Worm (Caenorhabditis elegans) whole organism, late embryonic: ENCODE measurements around the gene evl-20.

Source experiments
- C08G9.2 ChIP-seq: sonication (generic microtip); optimal IDR thresholded peaks from 2 replicates; lab custom pipeline; 2016; ENCODE audit warnings: mild to moderate bottlenecking, missing genetic modification characterization, moderate library complexity, missing compliant biosample characterization
- C38D4.7 ChIP-seq: fragments of 200-800 bp; sonication (Bioruptor generic); optimal IDR thresholded peaks from 2 replicates; lab custom pipeline; 2018; ENCODE audit warnings: mild to moderate bottlenecking, missing genetic modification characterization, moderate library complexity, missing compliant biosample characterization
- T23F11.4 ChIP-seq: fragments of 200-800 bp; sonication (Bioruptor generic); optimal IDR thresholded peaks from 2 replicates; lab custom pipeline; 2018; ENCODE audit warnings: mild to moderate bottlenecking, missing genetic modification characterization, missing compliant biosample characterization
- Y22D7AL.16 ChIP-seq: sonication (generic microtip); optimal IDR thresholded peaks from 2 replicates; lab custom pipeline; 2016; ENCODE audit warnings: missing genetic modification characterization, missing compliant biosample characterization
- ahr-1 ChIP-seq: sonication (generic microtip); optimal IDR thresholded peaks from 2 replicates; lab custom pipeline; 2016; ENCODE audit warnings: missing genetic modification characterization, missing compliant biosample characterization
- ama-1 ChIP-seq: fragments of 150-350 bp; optimal IDR thresholded peaks from 2 replicates; lab custom pipeline; 2014
- ceh-14 ChIP-seq: sonication (generic microtip); optimal IDR thresholded peaks from 2 replicates; lab custom pipeline; 2016; ENCODE audit warnings: missing genotype, missing genetic modification characterization, missing compliant biosample characterization
- ceh-19 ChIP-seq: fragments of 200-800 bp; sonication (Bioruptor generic); optimal IDR thresholded peaks from 2 replicates; lab custom pipeline; 2018; ENCODE audit warnings: mild to moderate bottlenecking, missing genetic modification characterization, missing compliant biosample characterization
- ceh-2 ChIP-seq: sonication (generic microtip); optimal IDR thresholded peaks from 2 replicates; lab custom pipeline; 2016; ENCODE audit warnings: missing genotype, missing genetic modification characterization, missing compliant biosample characterization
- ceh-24 ChIP-seq: sonication (generic microtip); optimal IDR thresholded peaks from 2 replicates; lab custom pipeline; 2016; ENCODE audit warnings: mild to moderate bottlenecking, missing genetic modification characterization, missing compliant biosample characterization
- ceh-31 ChIP-seq: sonication (generic microtip); optimal IDR thresholded peaks from 2 replicates; lab custom pipeline; 2016; ENCODE audit warnings: missing genetic modification characterization, missing compliant biosample characterization
- ceh-34 ChIP-seq: sonication (generic microtip); optimal IDR thresholded peaks from 2 replicates; lab custom pipeline; 2016; ENCODE audit warnings: mild to moderate bottlenecking, missing genetic modification characterization, missing compliant biosample characterization
- ceh-45 ChIP-seq: fragments of 200-800 bp; sonication (Bioruptor generic); IDR thresholded peaks from 2 replicates; pipeline ENCODE4 v1.3.6; 2022; ENCODE audit warnings: missing genetic modification reagents, missing genetic modification characterization, missing compliant biosample characterization
- ceh-48 ChIP-seq: sonication (generic microtip); optimal IDR thresholded peaks from 2 replicates; lab custom pipeline; 2016; ENCODE audit warnings: missing genetic modification characterization, inconsistent platforms, missing compliant biosample characterization
- che-1 ChIP-seq: sonication (generic microtip); optimal IDR thresholded peaks from 2 replicates; lab custom pipeline; 2016; ENCODE audit warnings: mild to moderate bottlenecking, missing genetic modification characterization, missing compliant biosample characterization
- dve-1 ChIP-seq: sonication (generic microtip); optimal IDR thresholded peaks from 2 replicates; lab custom pipeline; 2017; ENCODE audit warnings: antibody characterized with exemption, mild to moderate bottlenecking, missing genetic modification characterization, missing compliant biosample characterization
- elt-4 ChIP-seq: sonication (generic microtip); optimal IDR thresholded peaks from 2 replicates; lab custom pipeline; 2016; ENCODE audit warnings: missing genetic modification characterization, missing compliant biosample characterization
- fax-1 ChIP-seq: sonication (generic microtip); optimal IDR thresholded peaks from 2 replicates; lab custom pipeline; 2016; ENCODE audit warnings: missing genotype, missing genetic modification characterization, missing compliant biosample characterization
- fkh-10 ChIP-seq: fragments of 150-350 bp; optimal IDR thresholded peaks from 2 replicates; lab custom pipeline; 2014; ENCODE audit warnings: missing biosample characterization, missing genetic modification reagents, missing genetic modification characterization
- fkh-6 ChIP-seq: sonication (generic microtip); optimal IDR thresholded peaks from 2 replicates; lab custom pipeline; 2016; ENCODE audit warnings: missing genetic modification characterization, missing compliant biosample characterization
- gmeb-2 ChIP-seq: sonication (generic microtip); optimal IDR thresholded peaks from 2 replicates; lab custom pipeline; 2016; ENCODE audit warnings: missing genetic modification characterization, inconsistent platforms, missing compliant biosample characterization
- hlh-13 ChIP-seq: fragments of 200-800 bp; sonication (Bioruptor generic); optimal IDR thresholded peaks from 2 replicates; lab custom pipeline; 2018; ENCODE audit warnings: mild to moderate bottlenecking, missing genetic modification characterization, missing compliant biosample characterization
- hlh-15 ChIP-seq: sonication (generic microtip); optimal IDR thresholded peaks from 2 replicates; lab custom pipeline; 2016; ENCODE audit warnings: missing genetic modification characterization, missing compliant biosample characterization
- hlh-30 ChIP-seq: sonication (generic microtip); optimal IDR thresholded peaks from 2 replicates; lab custom pipeline; 2017; ENCODE audit warnings: antibody characterized with exemption, missing genetic modification characterization, missing compliant biosample characterization; ENCODE audit not compliant: insufficient read depth
- hlh-6 ChIP-seq: sonication (generic microtip); optimal IDR thresholded peaks from 2 replicates; lab custom pipeline; 2016; ENCODE audit warnings: missing genotype, missing genetic modification characterization, missing compliant biosample characterization
- lim-6 ChIP-seq: sonication (generic microtip); optimal IDR thresholded peaks from 2 replicates; lab custom pipeline; 2016; ENCODE audit warnings: missing genetic modification characterization, missing compliant biosample characterization
- lin-11 ChIP-seq: fragments of 200-800 bp; sonication (Bioruptor generic); optimal IDR thresholded peaks from 2 replicates; lab custom pipeline; 2018; ENCODE audit warnings: mild to moderate bottlenecking, missing genetic modification characterization, missing compliant biosample characterization
- madf-2 ChIP-seq: sonication (generic microtip); optimal IDR thresholded peaks from 2 replicates; lab custom pipeline; 2017; ENCODE audit warnings: missing genetic modification characterization, missing compliant biosample characterization
- nfya-1 ChIP-seq: sonication (generic microtip); optimal IDR thresholded peaks from 2 replicates; lab custom pipeline; 2017; ENCODE audit warnings: missing genetic modification characterization, mild to moderate bottlenecking, missing compliant biosample characterization, antibody characterized with exemption, moderate library complexity
- nhr-11 ChIP-seq: fragments of 150-350 bp; optimal IDR thresholded peaks from 2 replicates; lab custom pipeline; 2014; ENCODE audit warnings: missing biosample characterization, missing genetic modification characterization
- npax-4 ChIP-seq: sonication (generic microtip); optimal IDR thresholded peaks from 2 replicates; lab custom pipeline; 2016; ENCODE audit warnings: missing genetic modification characterization, missing compliant biosample characterization
- odd-2 ChIP-seq: sonication (generic microtip); optimal IDR thresholded peaks from 2 replicates; lab custom pipeline; 2017; ENCODE audit warnings: antibody characterized with exemption, mild to moderate bottlenecking, missing genetic modification characterization, missing compliant biosample characterization
- pag-3 ChIP-seq: sonication (generic microtip); optimal IDR thresholded peaks from 2 replicates; lab custom pipeline; 2016; ENCODE audit warnings: missing compliant biosample characterization, missing genetic modification characterization, borderline replicate concordance
- pax-1 ChIP-seq: fragments of 150-350 bp; optimal IDR thresholded peaks from 2 replicates; lab custom pipeline; 2014; ENCODE audit warnings: missing biosample characterization, missing genetic modification characterization
- pha-2 ChIP-seq: sonication (generic microtip); optimal IDR thresholded peaks from 2 replicates; lab custom pipeline; 2017; ENCODE audit warnings: mild to moderate bottlenecking, missing genetic modification characterization, missing compliant biosample characterization
- pha-4 ChIP-seq: fragments of 150-350 bp; optimal IDR thresholded peaks from 2 replicates; lab custom pipeline; 2018; ENCODE audit warnings: missing biosample characterization, missing genetic modification reagents, missing genetic modification characterization
- ref-2 ChIP-seq: sonication (generic microtip); optimal IDR thresholded peaks from 2 replicates; lab custom pipeline; 2016; ENCODE audit warnings: missing genetic modification characterization, missing compliant biosample characterization
- rnt-1 ChIP-seq: sonication (generic microtip); optimal IDR thresholded peaks from 2 replicates; lab custom pipeline; 2016; ENCODE audit warnings: missing genetic modification characterization, missing compliant biosample characterization
- sdc-2 ChIP-seq: sonication (generic microtip); optimal IDR thresholded peaks from 2 replicates; lab custom pipeline; 2016; ENCODE audit warnings: missing genotype, missing genetic modification characterization, missing compliant biosample characterization
- sox-4 ChIP-seq: sonication (generic microtip); optimal IDR thresholded peaks from 2 replicates; lab custom pipeline; 2017; ENCODE audit warnings: mild to moderate bottlenecking, missing genetic modification characterization, inconsistent platforms, missing compliant biosample characterization
- syd-9 ChIP-seq: sonication (generic microtip); optimal IDR thresholded peaks from 2 replicates; lab custom pipeline; 2016; ENCODE audit warnings: mild to moderate bottlenecking, missing genetic modification characterization, moderate library complexity, missing compliant biosample characterization
- tbx-2 ChIP-seq: sonication (generic microtip); optimal IDR thresholded peaks from 2 replicates; lab custom pipeline; 2016; ENCODE audit warnings: missing genetic modification characterization, missing compliant biosample characterization
- tbx-7 ChIP-seq: sonication (generic microtip); optimal IDR thresholded peaks from 2 replicates; lab custom pipeline; 2016; ENCODE audit warnings: missing genotype, missing genetic modification characterization, missing compliant biosample characterization
- unc-3 ChIP-seq, 2 experiments: fragments of 200-800 bp in 1 of 2; sonication (Bioruptor generic) in 1 of 2; sonication (generic microtip) in 1 of 2; conservative IDR thresholded peaks in 1 of 2; optimal IDR thresholded peaks in 1 of 2; 2 replicates each; pipeline versions ENCODE4 v1.3.6 to Lab custom; 2016 to 2022; ENCODE audit warnings: missing compliant biosample characterization in 2 of 2, missing genetic modification characterization in 2 of 2, missing genetic modification reagents in 1 of 2
- unc-42 ChIP-seq: sonication (generic microtip); optimal IDR thresholded peaks from 2 replicates; lab custom pipeline; 2016; ENCODE audit warnings: missing genotype, missing genetic modification characterization, missing compliant biosample characterization
- unc-55 ChIP-seq: sonication (generic microtip); optimal IDR thresholded peaks from 2 replicates; lab custom pipeline; 2017; ENCODE audit warnings: missing biosample characterization, missing genetic modification reagents, missing genetic modification characterization
- unc-86 ChIP-seq: sonication (generic microtip); optimal IDR thresholded peaks from 2 replicates; lab custom pipeline; 2016; ENCODE audit warnings: missing genetic modification characterization, missing compliant biosample characterization
- zip-5 ChIP-seq: sonication (generic microtip); optimal IDR thresholded peaks from 2 replicates; lab custom pipeline; 2016; ENCODE audit warnings: missing genetic modification characterization, missing compliant biosample characterization

The evl-20 gene

ce11 chrII:8412061-8412721, 31.9 kb upstream of the evl-20 start, which contains the start of gene efl-3:
Gene efl-3, plus strand, starts transcription at chrII:8412671.
- TF ChIP-seq T23F11.4 (GFP tag; lab: Kevin White, UChicago) (no peak), hlh-30 (tag; lab: Kevin White, UChicago) (no peak), C38D4.7 (GFP tag; lab: Kevin White, UChicago) (no peak), ref-2 (tag; lab: Kevin White, UChicago) (peak; percentile 42), dve-1 (tag; lab: Kevin White, UChicago) (no peak), ceh-31 (tag; lab: Kevin White, UChicago) (no peak), ceh-48 (tag; lab: Kevin White, UChicago) (no peak), sox-4 (tag; lab: Kevin White, UChicago) (no peak), ama-1 (lab: Kevin White, UChicago) (no peak), madf-2 (tag; lab: Kevin White, UChicago) (no peak), Y22D7AL.16 (tag; lab: Kevin White, UChicago) (no peak), unc-86 (no peak), ceh-2 (peak; percentile 22), hlh-6 (tag; lab: Kevin White, UChicago) (no peak), hlh-15 (tag; lab: Kevin White, UChicago) (no peak), hlh-13 (GFP tag; lab: Kevin White, UChicago) (no peak), ahr-1 (tag; lab: Kevin White, UChicago) (no peak), che-1 (tag; lab: Kevin White, UChicago) (no peak), ceh-14 (no peak), gmeb-2 (no peak), syd-9 (tag; lab: Kevin White, UChicago) (no peak), ceh-24 (no peak), tbx-2 (tag; lab: Kevin White, UChicago) (peak; percentile 25), ceh-19 (GFP tag; lab: Kevin White, UChicago) (no peak), unc-42 (no peak), sdc-2 (peak; percentile 1), fax-1 (tag; lab: Kevin White, UChicago) (no peak), fkh-10 (GFP tag; lab: Kevin White, UChicago) (no peak), fkh-6 (tag; lab: Kevin White, UChicago) (no peak), odd-2 (tag; lab: Kevin White, UChicago) (no peak), nhr-11 (no peak), ceh-34 (peak; percentile 36), unc-55 (GFP tag; lab: Kevin White, UChicago) (no peak), rnt-1 (tag; lab: Kevin White, UChicago) (no peak), pag-3 (no peak), pha-2 (no peak), npax-4 (tag; lab: Kevin White, UChicago) (no peak), lim-6 (no peak), elt-4 (no peak), nfya-1 (tag; lab: Kevin White, UChicago) (peak; percentile 22), zip-5 (tag; lab: Kevin White, UChicago) (no peak), tbx-7 (tag; lab: Kevin White, UChicago) (no peak), pha-4 (tag; lab: Kevin White, UChicago) (no peak), pax-1 (tag; lab: Kevin White, UChicago) (no peak), ceh-45 (GFP tag; lab: Robert Waterston, UW) (peak; percentile 23; the same call in 1 of the 2 replicates), unc-3 (GFP tag; conservative IDR thresholded peaks at IDR 0.05; lab: Robert Waterston, UW) (no peak), unc-3 (tag; optimal IDR thresholded peaks at IDR 0.05; lab: Kevin White, UChicago) (no peak), lin-11 (tag; lab: Kevin White, UChicago) (no peak), C08G9.2 (tag; lab: Kevin White, UChicago) (no peak)
